Worm (Caenorhabditis elegans): ENCODE results near the gene pqn-42.

DNA sequence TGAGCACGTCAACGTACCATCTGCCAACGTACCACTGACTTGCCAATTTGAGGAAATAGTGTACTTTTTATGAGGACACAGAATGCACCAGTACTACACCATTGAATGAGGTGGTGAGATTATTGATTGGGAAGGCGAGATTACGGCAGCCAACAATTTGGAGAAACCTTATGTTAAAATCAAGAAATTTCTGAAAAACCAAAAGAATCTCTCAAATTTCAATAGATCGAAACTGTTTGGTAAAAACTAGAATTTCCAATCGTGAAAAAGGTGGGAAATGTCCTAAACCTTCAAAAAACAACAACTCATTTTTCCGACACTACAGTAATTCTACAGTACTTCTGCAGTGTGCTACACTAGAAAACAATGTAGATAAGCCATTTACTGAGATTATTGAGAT lies 26.8 kb downstream of the pqn-42 start, which contains the start of gene ceh-86:
- TF ChIP-seq him-1 (tag; optimal IDR thresholded peaks at IDR 0.05) (no peak), W03F9.2 (tag; optimal IDR thresholded peaks at IDR 0.05) (no peak)
